Fruit fly (Drosophila melanogaster): ENCODE data around the gene apolpp.

Gene apolpp

dm6 chr4:1112867-1113769 lies 52.3 kb downstream of the apolpp start:
- TF ChIP-seq pan (optimal IDR thresholded peaks at IDR 0.05): peak; percentile 75
- TF ChIP-seq usp (GFP tag; optimal IDR thresholded peaks at IDR 0.05): no peak

- no peak for TF ChIP-seq pan (optimal IDR thresholded peaks at IDR 0.05)
- TF ChIP-seq psq (optimal IDR thresholded peaks at IDR 0.05): no peak
- TF ChIP-seq CG8478 (optimal IDR thresholded peaks at IDR 0.05): no peak
- TF ChIP-seq usp (GFP tag; optimal IDR thresholded peaks at IDR 0.05): no peak
- TF ChIP-seq EcR (GFP tag; optimal IDR thresholded peaks at IDR 0.05): no peak
- TF ChIP-seq Dll (optimal IDR thresholded peaks at IDR 0.05): no peak
These were observed 54.5 kb downstream of the apolpp start for dm6 chr4:1115299-1115698.

dm6 chr4:1121888-1122287 lies 61.1 kb downstream of the apolpp start:
- TF ChIP-seq CG8478 (optimal IDR thresholded peaks at IDR 0.05) (no peak), Dll (optimal IDR thresholded peaks at IDR 0.05) (no peak), usp (GFP tag; optimal IDR thresholded peaks at IDR 0.05) (no peak), psq (optimal IDR thresholded peaks at IDR 0.05) (no peak), pan (optimal IDR thresholded peaks at IDR 0.05) (no peak), EcR (GFP tag; optimal IDR thresholded peaks at IDR 0.05) (no peak)

- TF ChIP-seq EcR (GFP tag; optimal IDR thresholded peaks at IDR 0.05): no peak
- TF ChIP-seq psq (optimal IDR thresholded peaks at IDR 0.05): no peak
- no peak for TF ChIP-seq CG8478 (optimal IDR thresholded peaks at IDR 0.05)
- no peak for TF ChIP-seq Dll (optimal IDR thresholded peaks at IDR 0.05)
These were observed 62.2 kb downstream of the apolpp start, which contains the start of gene Cals for dm6 chr4:1122658-1123606. Gene Cals, minus strand, starts transcription at chr4:1123357.

- no peak for TF ChIP-seq psq (optimal IDR thresholded peaks at IDR 0.05)
- TF ChIP-seq usp (GFP tag; optimal IDR thresholded peaks at IDR 0.05): no peak
- no peak for TF ChIP-seq EcR (GFP tag; optimal IDR thresholded peaks at IDR 0.05)
- no peak for TF ChIP-seq CG8478 (optimal IDR thresholded peaks at IDR 0.05)
- no peak for TF ChIP-seq pan (optimal IDR thresholded peaks at IDR 0.05)
- TF ChIP-seq Dll (optimal IDR thresholded peaks at IDR 0.05): no peak
These were observed 63.2 kb downstream of the apolpp start, which contains the start of gene Arf4 for dm6 chr4:1123769-1124493. Gene Arf4, plus strand, starts transcription at chr4:1124167.

dm6 chr4:1124494-1124780 lies 63.7 kb downstream of the apolpp start:
- TF ChIP-seq Dll (optimal IDR thresholded peaks at IDR 0.05) (no peak), EcR (GFP tag; optimal IDR thresholded peaks at IDR 0.05) (no peak), CG8478 (optimal IDR thresholded peaks at IDR 0.05) (no peak), pan (optimal IDR thresholded peaks at IDR 0.05) (no peak), usp (GFP tag; optimal IDR thresholded peaks at IDR 0.05) (no peak), psq (optimal IDR thresholded peaks at IDR 0.05) (no peak)

dm6 chr4:1126290-1126689 lies 65.5 kb downstream of the apolpp start, which contains the start of gene CG11155:
Gene CG11155, plus strand, starts transcription at chr4:1126602.
- no peak for TF ChIP-seq Dll (optimal IDR thresholded peaks at IDR 0.05)
- no peak for TF ChIP-seq psq (optimal IDR thresholded peaks at IDR 0.05)
- TF ChIP-seq usp (GFP tag; optimal IDR thresholded peaks at IDR 0.05): no peak
- TF ChIP-seq pan (optimal IDR thresholded peaks at IDR 0.05): no peak
- no peak for TF ChIP-seq CG8478 (optimal IDR thresholded peaks at IDR 0.05)
- no peak for TF ChIP-seq EcR (GFP tag; optimal IDR thresholded peaks at IDR 0.05)

All from whole organism.